Fruit fly (Drosophila melanogaster) whole organism, prepupa: ENCODE results near the gene CG4218.

Experiments
- CG10631 ChIP-seq: fragments of 200-800 bp; sonication (Bioruptor generic); optimal IDR thresholded peaks from 2 replicates; lab custom pipeline; 2016; ENCODE audit warnings: missing biosample characterization, missing genetic modification characterization
- CG34406 ChIP-seq: fragments of 200-800 bp; sonication (Bioruptor generic); optimal IDR thresholded peaks from 3 replicates; lab custom pipeline; 2016; ENCODE audit warnings: missing biosample characterization, missing genetic modification characterization
- CG6808 ChIP-seq: fragments of 200-800 bp; sonication (Bioruptor generic); optimal IDR thresholded peaks from 3 replicates; lab custom pipeline; 2017; ENCODE audit warnings: missing biosample characterization, missing genetic modification characterization, mild to moderate bottlenecking, moderate library complexity, missing genetic modification reagents
- CG9139 ChIP-seq: fragments of 200-800 bp; sonication (Bioruptor generic); optimal IDR thresholded peaks from 3 replicates; lab custom pipeline; 2017; ENCODE audit warnings: missing biosample characterization, mild to moderate bottlenecking, missing genetic modification characterization
- Sox102F ChIP-seq: fragments of 200-800 bp; sonication (Bioruptor generic); optimal IDR thresholded peaks from 2 replicates; lab custom pipeline; 2016; ENCODE audit warnings: missing biosample characterization, mild to moderate bottlenecking, missing genetic modification characterization
- fd85E ChIP-seq: fragments of 200-800 bp; sonication (Bioruptor generic); optimal IDR thresholded peaks from 3 replicates; lab custom pipeline; 2016; ENCODE audit warnings: missing biosample characterization, missing genetic modification characterization
- pdm3 ChIP-seq: fragments of 200-800 bp; sonication (Bioruptor generic); optimal IDR thresholded peaks from 3 replicates; lab custom pipeline; 2016; ENCODE audit warnings: missing biosample characterization, missing genetic modification characterization
- svp ChIP-seq: fragments of 200-800 bp; sonication (Bioruptor generic); peaks from one replicate; lab custom pipeline; 2016; ENCODE audit warnings: missing biosample characterization, missing genetic modification characterization
- vri ChIP-seq: fragments of 200-800 bp; sonication (Bioruptor generic); optimal IDR thresholded peaks from 3 replicates; lab custom pipeline; 2016; ENCODE audit warnings: missing biosample characterization, mild to moderate bottlenecking, missing genetic modification characterization

dm6 chr2L:14503584-14503983 lies 45.3 kb downstream of the CG4218 start:
- TF ChIP-seq Sox102F (no peak), vri (no peak), pdm3 (GFP tag; lab: Kevin White, UChicago) (no peak), CG9139 (GFP tag; lab: Kevin White, UChicago) (no peak), CG10631 (GFP tag; lab: Kevin White, UChicago) (no peak), svp (GFP tag; lab: Kevin White, UChicago) (peak; percentile 62), CG6808 (GFP tag; lab: Kevin White, UChicago) (no peak), fd85E (GFP tag; lab: Kevin White, UChicago) (no peak), CG34406 (GFP tag; lab: Kevin White, UChicago) (no peak)
